Worm (Caenorhabditis elegans): ENCODE results near the gene rpn-13.

ce11 chrIII:6368524-6368923 is 26.8 kb upstream of the rpn-13 start:
- TF ChIP-seq flt-1 (GFP tag; IDR thresholded peaks at IDR 0.05) (no peak), klf-2 (GFP tag; conservative IDR thresholded peaks at IDR 0.05) (no peak), ztf-29 (GFP tag; IDR thresholded peaks at IDR 0.05) (no peak), cog-1 (tag; optimal IDR thresholded peaks at IDR 0.05) (no peak)

Data from whole organism, midembryonic.